Worm (Caenorhabditis elegans) whole organism, L4/young adult: Measurements from ENCODE around the gene F54F2.6.

Experiments
- W03F9.2 ChIP-seq: fragments of 150-350 bp; optimal IDR thresholded peaks from 2 replicates; lab custom pipeline; 2014; ENCODE audit warnings: missing biosample characterization, missing genetic modification characterization
- dao-5 ChIP-seq: sonication (generic microtip); optimal IDR thresholded peaks from 2 replicates; lab custom pipeline; 2016; ENCODE audit warnings: missing genotype, missing genetic modification characterization, moderate library complexity, missing compliant biosample characterization
- him-1 ChIP-seq: sonication (generic microtip); optimal IDR thresholded peaks from 2 replicates; lab custom pipeline; 2016; ENCODE audit warnings: missing genotype, missing genetic modification reagents, missing genetic modification characterization, missing compliant biosample characterization

DNA sequence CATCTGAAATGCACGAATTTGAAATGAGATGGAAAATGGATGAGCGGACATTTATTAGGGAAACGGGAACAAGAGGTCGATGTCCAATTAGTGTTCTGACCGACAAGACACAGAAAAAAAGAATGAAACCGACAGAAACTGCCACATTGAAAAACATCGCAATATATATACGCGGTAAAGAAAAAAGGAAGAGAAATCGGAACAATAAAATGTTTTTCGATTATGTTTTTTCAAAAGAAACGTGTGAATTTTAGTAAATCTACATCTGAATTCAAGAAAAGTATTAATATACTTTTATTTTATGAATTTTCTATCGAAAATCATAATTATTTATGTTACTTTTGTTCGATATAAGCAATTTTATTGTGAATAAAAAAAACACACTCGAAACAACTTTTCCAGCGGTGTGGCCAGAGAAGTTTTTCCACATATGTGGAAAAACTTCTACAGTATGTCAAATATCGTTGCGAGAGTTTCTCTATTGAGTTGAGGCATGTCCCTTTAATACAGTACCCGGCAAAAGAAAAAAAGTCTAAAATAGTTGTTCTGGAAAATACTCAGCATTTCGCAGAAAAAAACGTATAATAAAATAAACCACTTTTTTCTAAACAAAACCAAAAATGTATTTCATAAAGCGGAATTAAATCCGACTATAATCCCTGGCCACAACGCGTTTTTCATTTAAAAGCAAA, 30.7 kb upstream of the F54F2.6 start, which contains the start of gene F44E2.10:
- no peak for TF ChIP-seq dao-5 (tag; lab: Kevin White, UChicago)
- no peak for TF ChIP-seq him-1
- no peak for TF ChIP-seq W03F9.2 (tag; lab: Kevin White, UChicago)
